Worm (Caenorhabditis elegans) whole organism, L2 larva: Measurements from ENCODE around the gene set-2.

Experiments
- aly-2 ChIP-seq: fragments of 150-350 bp; optimal IDR thresholded peaks from 2 replicates; lab custom pipeline; 2014; ENCODE audit warnings: missing biosample characterization, missing genetic modification characterization
- ama-1 ChIP-seq: fragments of 150-350 bp; optimal IDR thresholded peaks from 2 replicates; lab custom pipeline; 2018; ENCODE audit warnings: inconsistent platforms
- blmp-1 ChIP-seq: sonication (generic microtip); optimal IDR thresholded peaks from 2 replicates; lab custom pipeline; 2017; ENCODE audit warnings: missing genetic modification characterization, mild to moderate bottlenecking, missing compliant biosample characterization, antibody characterized with exemption, moderate library complexity; ENCODE audit not compliant: insufficient read depth
- ceh-82 ChIP-seq: fragments of 150-350 bp; optimal IDR thresholded peaks from 2 replicates; lab custom pipeline; 2014; ENCODE audit warnings: missing biosample characterization, missing genetic modification characterization
- fos-1 ChIP-seq: fragments of 150-350 bp; optimal IDR thresholded peaks from 2 replicates; lab custom pipeline; 2014; ENCODE audit warnings: missing biosample characterization, missing genetic modification characterization
- lin-39 ChIP-seq: fragments of 150-350 bp; optimal IDR thresholded peaks from 2 replicates; lab custom pipeline; 2014; ENCODE audit warnings: missing biosample characterization, missing genetic modification reagents, missing genetic modification characterization
- mdl-1 ChIP-seq, 2 experiments: fragments of 150-350 bp in 1 of 2; sonication (generic microtip) in 1 of 2; optimal IDR thresholded peaks; 2 replicates each; lab custom pipeline; 2017; ENCODE audit warnings: missing biosample characterization in 2 of 2, missing genetic modification characterization in 2 of 2
- nhr-10 ChIP-seq: sonication (generic microtip); optimal IDR thresholded peaks from 2 replicates; lab custom pipeline; 2017; ENCODE audit warnings: missing biosample characterization, missing genetic modification characterization
- nhr-237 ChIP-seq: fragments of 150-350 bp; optimal IDR thresholded peaks from 2 replicates; lab custom pipeline; 2014; ENCODE audit warnings: missing biosample characterization, missing genetic modification characterization
- nhr-25 ChIP-seq: fragments of 150-350 bp; sonication (generic microtip); optimal IDR thresholded peaks from 3 replicates; lab custom pipeline; 2014; ENCODE audit warnings: missing biosample characterization, missing genetic modification characterization
- nhr-6 ChIP-seq: fragments of 150-350 bp; optimal IDR thresholded peaks from 2 replicates; lab custom pipeline; 2014; ENCODE audit warnings: missing biosample characterization, missing genetic modification characterization
- zag-1 ChIP-seq: fragments of 150-350 bp; optimal IDR thresholded peaks from 2 replicates; lab custom pipeline; 2014; ENCODE audit warnings: missing biosample characterization, missing genetic modification characterization
- ztf-11 ChIP-seq: sonication (generic microtip); optimal IDR thresholded peaks from 2 replicates; lab custom pipeline; 2017; ENCODE audit warnings: missing biosample characterization, missing genetic modification characterization

- TF ChIP-seq ama-1 (lab: Kevin White, UChicago) (no peak), mdl-1 (tag; optimal IDR thresholded peaks at IDR 0.05; lab: Kevin White, UChicago) (no peak), nhr-10 (no peak), zag-1 (no peak), nhr-25 (no peak), aly-2 (tag; lab: Kevin White, UChicago) (no peak), blmp-1 (tag; lab: Kevin White, UChicago) (no peak), fos-1 (tag; lab: Kevin White, UChicago) (no peak), ceh-82 (tag; lab: Kevin White, UChicago) (no peak), nhr-237 (tag; lab: Kevin White, UChicago) (no peak), ztf-11 (no peak), lin-39 (tag; lab: Kevin White, UChicago) (no peak), nhr-6 (tag; lab: Kevin White, UChicago) (no peak)
These were observed 5.1 kb upstream of the set-2 start, which contains the start of gene mrps-18C for ce11 chrIII:4934896-4935628.
